Fruit fly (Drosophila melanogaster) whole organism, embryonic: ENCODE measurements around the gene CG5902.

Source experiments
- Adf1 ChIP-seq: fragments of 200-800 bp; sonication (Bioruptor generic); IDR thresholded peaks from 2 replicates; pipeline ENCODE4 v1.3.6; 2022; ENCODE audit warnings: missing biosample characterization, missing genetic modification characterization
- B-H1 ChIP-seq: fragments of 200-800 bp; sonication (Bioruptor generic); IDR thresholded peaks from 3 replicates; pipeline ENCODE4 v1.3.6; 2022; ENCODE audit warnings: missing biosample characterization, missing genetic modification characterization
- Bgb ChIP-seq: fragments of 200-800 bp; sonication (Bioruptor generic); IDR thresholded peaks from 2 replicates; pipeline ENCODE4 v1.3.6; 2022; ENCODE audit warnings: missing biosample characterization, missing genetic modification characterization; ENCODE audit not compliant: partially characterized antibody
- CG10147 ChIP-seq: fragments of 200-800 bp; sonication (Bioruptor generic); optimal IDR thresholded peaks from 2 replicates; lab custom pipeline; 2019; ENCODE audit warnings: missing biosample characterization, mild to moderate bottlenecking, missing genetic modification characterization, moderate library complexity
- CG10267 ChIP-seq: fragments of 200-800 bp; sonication (Bioruptor generic); optimal IDR thresholded peaks from 2 replicates; lab custom pipeline; 2018; ENCODE audit warnings: missing biosample characterization, mild to moderate bottlenecking, missing genetic modification characterization, moderate library complexity
- CG11247 ChIP-seq: fragments of 200-800 bp; sonication (Bioruptor generic); IDR thresholded peaks from 2 replicates; pipeline ENCODE4 v1.3.6; 2022; ENCODE audit warnings: missing biosample characterization, missing genetic modification characterization
- CG11695 ChIP-seq: fragments of 200-800 bp; sonication (Bioruptor generic); IDR thresholded peaks from 3 replicates; pipeline ENCODE4 v1.3.6; 2022; ENCODE audit warnings: missing biosample characterization, missing genetic modification characterization
- CG12071 ChIP-seq: fragments of 200-800 bp; sonication (Bioruptor generic); optimal IDR thresholded peaks from 3 replicates; lab custom pipeline; 2018; ENCODE audit warnings: missing biosample characterization, mild to moderate bottlenecking, missing genetic modification characterization
- CG16813 ChIP-seq: fragments of 200-800 bp; sonication (Bioruptor generic); IDR thresholded peaks from 3 replicates; pipeline ENCODE4 v1.3.6; 2022; ENCODE audit warnings: missing biosample characterization, missing genetic modification characterization; ENCODE audit not compliant: partially characterized antibody
- CG3847 ChIP-seq: fragments of 200-800 bp; sonication (Bioruptor generic); IDR thresholded peaks from 2 replicates; pipeline ENCODE4 v1.3.6; 2022; ENCODE audit warnings: missing biosample characterization, missing genetic modification characterization
- CG4328 ChIP-seq: fragments of 200-800 bp; sonication (Bioruptor generic); optimal IDR thresholded peaks from 3 replicates; lab custom pipeline; 2017; ENCODE audit warnings: missing biosample characterization, missing genetic modification reagents, missing genetic modification characterization
- CG4360 ChIP-seq: fragments of 200-800 bp; sonication (Bioruptor generic); IDR thresholded peaks from 2 replicates; pipeline ENCODE4 v1.3.6; 2022; ENCODE audit warnings: missing biosample characterization, missing genetic modification characterization
- CG7556 ChIP-seq: fragments of 200-800 bp; sonication (Bioruptor generic); optimal IDR thresholded peaks from 2 replicates; lab custom pipeline; 2017; ENCODE audit warnings: missing biosample characterization, mild to moderate bottlenecking, missing genetic modification characterization
- CG8290 ChIP-seq, 3 experiments: fragments of 200-800 bp; sonication (Bioruptor generic); optimal IDR thresholded peaks; 2 replicates each; lab custom pipeline; 2016 to 2019; ENCODE audit warnings: missing biosample characterization in 3 of 3, missing genetic modification characterization in 3 of 3, mild to moderate bottlenecking in 2 of 3, moderate library complexity in 1 of 3
- CG9797 ChIP-seq: fragments of 200-800 bp; sonication (Bioruptor generic); optimal IDR thresholded peaks from 3 replicates; lab custom pipeline; 2018; ENCODE audit warnings: missing biosample characterization, mild to moderate bottlenecking, missing genetic modification characterization
- CG9876 ChIP-seq: fragments of 200-800 bp; sonication (Bioruptor generic); optimal IDR thresholded peaks from 2 replicates; lab custom pipeline; 2016; ENCODE audit warnings: missing biosample characterization, missing genetic modification characterization
- Doc3 ChIP-seq: fragments of 200-800 bp; sonication (Bioruptor generic); IDR thresholded peaks from 3 replicates; pipeline ENCODE4 v1.3.6; 2022; ENCODE audit warnings: missing biosample characterization, missing genetic modification characterization; ENCODE audit not compliant: partially characterized antibody
- ERR ChIP-seq: fragments of 200-800 bp; sonication (Bioruptor generic); optimal IDR thresholded peaks from 2 replicates; lab custom pipeline; 2016; ENCODE audit warnings: missing biosample characterization, missing genetic modification characterization
- Fer2 ChIP-seq: fragments of 200-800 bp; sonication (Bioruptor generic); optimal IDR thresholded peaks from 2 replicates; lab custom pipeline; 2018; ENCODE audit warnings: missing biosample characterization, mild to moderate bottlenecking, missing genetic modification characterization, moderate library complexity
- H2.0 ChIP-seq: fragments of 200-800 bp; sonication (Bioruptor generic); IDR thresholded peaks from 2 replicates; pipeline ENCODE4 v1.3.6; 2022; ENCODE audit warnings: missing biosample characterization, missing genetic modification characterization
- Hey ChIP-seq: fragments of 200-800 bp; sonication (Bioruptor generic); optimal IDR thresholded peaks from 3 replicates; lab custom pipeline; 2018; ENCODE audit warnings: missing biosample characterization, mild to moderate bottlenecking, missing genetic modification characterization
- Lim3 ChIP-seq: fragments of 200-800 bp; sonication (Bioruptor generic); IDR thresholded peaks from 2 replicates; pipeline ENCODE4 v1.3.6; 2022; ENCODE audit warnings: missing biosample characterization, missing genetic modification characterization
- NFAT ChIP-seq: fragments of 200-800 bp; sonication (Bioruptor generic); IDR thresholded peaks from 2 replicates; pipeline ENCODE4 v1.3.6; 2022; ENCODE audit warnings: missing biosample characterization, missing genetic modification characterization
- Nf-YB ChIP-seq: fragments of 200-800 bp; sonication (Bioruptor generic); optimal IDR thresholded peaks from 3 replicates; lab custom pipeline; 2019; ENCODE audit warnings: missing biosample characterization, mild to moderate bottlenecking, missing genetic modification characterization, moderate library complexity
- Rx ChIP-seq: fragments of 200-800 bp; sonication (Bioruptor generic); IDR thresholded peaks from 2 replicates; pipeline ENCODE4 v1.3.6; 2022; ENCODE audit warnings: missing biosample characterization, missing genetic modification characterization
- Scr ChIP-seq: fragments of 200-800 bp; sonication (Bioruptor generic); IDR thresholded peaks from 2 replicates; pipeline ENCODE4 v1.3.6; 2022; ENCODE audit warnings: missing biosample characterization, missing genetic modification characterization; ENCODE audit not compliant: partially characterized antibody
- Six4 ChIP-seq: fragments of 200-800 bp; sonication (Bioruptor generic); optimal IDR thresholded peaks from 2 replicates; lab custom pipeline; 2016; ENCODE audit warnings: missing biosample characterization, missing genetic modification characterization
- Sox102F ChIP-seq: fragments of 200-800 bp; sonication (Bioruptor generic); optimal IDR thresholded peaks from 2 replicates; lab custom pipeline; 2018; ENCODE audit warnings: missing biosample characterization, mild to moderate bottlenecking, missing genetic modification characterization, moderate library complexity
- Spps ChIP-seq: fragments of 200-800 bp; sonication (Bioruptor generic); optimal IDR thresholded peaks from 2 replicates; lab custom pipeline; 2018; ENCODE audit warnings: missing biosample characterization, mild to moderate bottlenecking, missing genetic modification characterization
- Tbp ChIP-seq: fragments of >200 bp; optimal IDR thresholded peaks from 2 replicates; lab custom pipeline; 2018; ENCODE audit warnings: missing biosample characterization, missing genetic modification characterization
- Trl ChIP-seq, 3 experiments: fragments of >200 bp in 2 of 3; fragments of 200-800 bp in 1 of 3; sonication (Bioruptor generic) in 1 of 3; optimal IDR thresholded peaks; 2 replicates in 1 of 3; 3 replicates in 2 of 3; lab custom pipeline; 2016 to 2017; ENCODE audit warnings: missing biosample characterization in 1 of 3, missing genetic modification characterization in 1 of 3
- ab ChIP-seq: fragments of 200-800 bp; sonication (Bioruptor generic); optimal IDR thresholded peaks from 2 replicates; lab custom pipeline; 2016; ENCODE audit warnings: missing biosample characterization, missing genetic modification characterization
- abd-A ChIP-seq: fragments of 200-800 bp; sonication (Bioruptor generic); optimal IDR thresholded peaks from 3 replicates; lab custom pipeline; 2019; ENCODE audit warnings: missing biosample characterization, mild to moderate bottlenecking, missing genetic modification characterization, moderate library complexity
- bowl ChIP-seq: fragments of 200-800 bp; sonication (Bioruptor generic); IDR thresholded peaks from 2 replicates; pipeline ENCODE4 v1.3.6; 2022; ENCODE audit warnings: missing biosample characterization, missing genetic modification characterization
- cato ChIP-seq: fragments of 200-800 bp; sonication (Bioruptor generic); optimal IDR thresholded peaks from 2 replicates; lab custom pipeline; 2016; ENCODE audit warnings: missing biosample characterization, missing genetic modification characterization, borderline replicate concordance
- chif ChIP-seq, 2 experiments: fragments of 200-800 bp; sonication (Bioruptor generic); optimal IDR thresholded peaks; 3 replicates each; lab custom pipeline; 2016; ENCODE audit warnings: missing biosample characterization in 2 of 2, missing genetic modification characterization in 2 of 2
- dimm ChIP-seq: fragments of 200-800 bp; sonication (Bioruptor generic); IDR thresholded peaks from 2 replicates; pipeline ENCODE4 v1.3.6; 2022; ENCODE audit warnings: missing biosample characterization, missing genetic modification characterization
- ems ChIP-seq: fragments of 200-800 bp; sonication (Bioruptor generic); optimal IDR thresholded peaks from 3 replicates; lab custom pipeline; 2016; ENCODE audit warnings: missing biosample characterization, missing genetic modification characterization
- gce ChIP-seq: fragments of 200-800 bp; sonication (Bioruptor generic); IDR thresholded peaks from 3 replicates; pipeline ENCODE4 v1.3.6; 2022; ENCODE audit warnings: missing biosample characterization, missing genetic modification characterization
- kni ChIP-seq: fragments of 200-800 bp; sonication (Bioruptor generic); optimal IDR thresholded peaks from 3 replicates; lab custom pipeline; 2017; ENCODE audit warnings: mild to moderate bottlenecking, missing biosample characterization, missing genetic modification reagents, missing genetic modification characterization
- maf-S ChIP-seq: fragments of 200-800 bp; sonication (Bioruptor generic); optimal IDR thresholded peaks from 2 replicates; lab custom pipeline; 2016; ENCODE audit warnings: missing biosample characterization, missing genetic modification characterization
- mirr ChIP-seq: fragments of 200-800 bp; sonication (Bioruptor generic); optimal IDR thresholded peaks from 3 replicates; lab custom pipeline; 2018; ENCODE audit warnings: missing biosample characterization, mild to moderate bottlenecking, missing genetic modification characterization
- nau ChIP-seq: fragments of 200-800 bp; sonication (Bioruptor generic); optimal IDR thresholded peaks from 3 replicates; lab custom pipeline; 2017; ENCODE audit warnings: missing biosample characterization, mild to moderate bottlenecking, missing genetic modification characterization, missing genetic modification reagents
- p53 ChIP-seq: fragments of 200-800 bp; sonication (Bioruptor generic); optimal IDR thresholded peaks from 2 replicates; lab custom pipeline; 2016; ENCODE audit warnings: missing biosample characterization, missing genetic modification characterization
- pzg ChIP-seq: fragments of 200-800 bp; sonication (Bioruptor generic); optimal IDR thresholded peaks from 3 replicates; lab custom pipeline; 2018; ENCODE audit warnings: missing biosample characterization, mild to moderate bottlenecking, missing genetic modification characterization, moderate library complexity
- repo ChIP-seq: fragments of 200-800 bp; sonication (Bioruptor generic); optimal IDR thresholded peaks from 2 replicates; lab custom pipeline; 2016; ENCODE audit warnings: missing biosample characterization, missing genetic modification characterization
- sna ChIP-seq: fragments of 200-800 bp; sonication (Bioruptor generic); IDR thresholded peaks from 2 replicates; pipeline ENCODE4 v1.3.6; 2022; ENCODE audit warnings: missing biosample characterization, missing genetic modification characterization; ENCODE audit not compliant: partially characterized antibody
- stwl ChIP-seq: fragments of 200-800 bp; sonication (Bioruptor generic); optimal IDR thresholded peaks from 3 replicates; lab custom pipeline; 2018; ENCODE audit warnings: missing biosample characterization, mild to moderate bottlenecking, missing genetic modification characterization, moderate library complexity
- tll ChIP-seq, 2 experiments: fragments of 200-800 bp in 1 of 2; fragments of >200 bp in 1 of 2; sonication (Bioruptor generic) in 1 of 2; optimal IDR thresholded peaks; 2 replicates each; lab custom pipeline; 2017 to 2019; ENCODE audit warnings: missing biosample characterization in 2 of 2, missing genetic modification characterization in 2 of 2, mild to moderate bottlenecking in 1 of 2, moderate library complexity in 1 of 2
- z ChIP-seq: fragments of 200-800 bp; sonication (Bioruptor generic); IDR thresholded peaks from 3 replicates; pipeline ENCODE4 v1.3.6; 2022; ENCODE audit warnings: missing biosample characterization, missing genetic modification characterization

Gene CG5902

dm6 chr3R:23960865-23961264 is 25.6 kb upstream of the CG5902 start:
- peak; percentile 99 for TF ChIP-seq stwl
- no peak for TF ChIP-seq CG4360
- no peak for TF ChIP-seq CG9876
- TF ChIP-seq Lim3 (GFP tag; lab: Robert Waterston, UW), result no peak
- peak; percentile 39; the same call in 1 of the 3 replicates for TF ChIP-seq CG16813 (GFP tag; lab: Robert Waterston, UW)
- peak; percentile 47 for TF ChIP-seq CG10267 (tag; lab: Kevin White, UChicago)
- TF ChIP-seq p53, result no peak
- TF ChIP-seq CG11247 (GFP tag; lab: Robert Waterston, UW), result no peak
- no peak for TF ChIP-seq Tbp (GFP tag; lab: Kevin White, UChicago)
- TF ChIP-seq nau (GFP tag; lab: Kevin White, UChicago), result no peak
- TF ChIP-seq chif (GFP tag; optimal IDR thresholded peaks at IDR 0.05; lab: Kevin White, UChicago), result no peak
- TF ChIP-seq CG7556 (GFP tag; lab: Kevin White, UChicago), result no peak
- no peak for TF ChIP-seq CG4328 (GFP tag; lab: Kevin White, UChicago)
- TF ChIP-seq gce, result 0 out of 3 replicates have a peak, but pooled peaks have one; percentile 8
- TF ChIP-seq CG10147 (GFP tag; lab: Kevin White, UChicago), result no peak
- TF ChIP-seq dimm, result no peak
- 0 out of 3 replicates have a peak, but pooled peaks have one; percentile 13 for TF ChIP-seq Doc3 (GFP tag; lab: Robert Waterston, UW)
- no peak for TF ChIP-seq CG11695 (GFP tag; lab: Robert Waterston, UW)
- 0 out of 2 replicates have a peak, but pooled peaks have one; percentile 17 for TF ChIP-seq Scr (GFP tag; lab: Robert Waterston, UW)
- no peak for TF ChIP-seq repo
- peak; percentile 36 for TF ChIP-seq CG8290 (GFP tag; optimal IDR thresholded peaks at IDR 0.05; lab: Kevin White, UChicago)
- TF ChIP-seq CG8290 (tag; optimal IDR thresholded peaks at IDR 0.05; lab: Kevin White, UChicago), result no peak
- TF ChIP-seq ERR (GFP tag; lab: Kevin White, UChicago), result no peak

dm6 chr3R:23962781-23963222 is 23.6 kb upstream of the CG5902 start, which contains the start of gene CG31140:
TSS of gene CG31140 (plus strand) at chr3R:23963180.
- TF ChIP-seq abd-A (tag; lab: Kevin White, UChicago), result peak; percentile 85
- TF ChIP-seq sna, result 0 out of 2 replicates have a peak, but pooled peaks have one; percentile 13
- no peak for TF ChIP-seq NFAT
- TF ChIP-seq Hey, result no peak
- no peak for TF ChIP-seq bowl (GFP tag; lab: Robert Waterston, UW)
- no peak for TF ChIP-seq H2.0 (GFP tag; lab: Robert Waterston, UW)
- TF ChIP-seq Rx, result no peak
- no peak for TF ChIP-seq B-H1 (GFP tag; lab: Robert Waterston, UW)
- no peak for TF ChIP-seq ems (GFP tag; lab: Kevin White, UChicago)
- peak; percentile 63 for TF ChIP-seq CG12071
- no peak for TF ChIP-seq Six4
- TF ChIP-seq CG3847 (GFP tag; lab: Robert Waterston, UW), result no peak
- TF ChIP-seq Bgb, result peak; percentile 30; the same call in 1 of the 2 replicates
- TF ChIP-seq Sox102F (GFP tag; lab: Kevin White, UChicago), result no peak
- no peak for TF ChIP-seq maf-S (GFP tag; lab: Kevin White, UChicago)
- TF ChIP-seq Adf1 (GFP tag; lab: Robert Waterston, UW), result peak; percentile 91
- TF ChIP-seq Fer2 (tag; lab: Kevin White, UChicago), result no peak
- no peak for TF ChIP-seq CG9797 (GFP tag; lab: Kevin White, UChicago)
- no peak for TF ChIP-seq kni
- no peak for TF ChIP-seq Spps (tag; lab: Kevin White, UChicago)
- TF ChIP-seq pzg, result peak; percentile 43
- no peak for TF ChIP-seq Nf-YB
- TF ChIP-seq CG4328 (GFP tag; lab: Kevin White, UChicago), result peak; percentile 25
- TF ChIP-seq z (GFP tag; lab: Robert Waterston, UW), result no peak
- TF ChIP-seq mirr (GFP tag; lab: Kevin White, UChicago), result peak; percentile 38
- no peak for TF ChIP-seq cato (GFP tag; lab: Kevin White, UChicago)
- TF ChIP-seq ab, result no peak
- TF ChIP-seq Trl (optimal IDR thresholded peaks at IDR 0.05; lab: Kevin White, UChicago), result peak; percentile 71 to 76
- TF ChIP-seq Trl (GFP tag; optimal IDR thresholded peaks at IDR 0.05; lab: Kevin White, UChicago), result peak; percentile 13
- TF ChIP-seq tll (GFP tag; optimal IDR thresholded peaks at IDR 0.05; lab: Kevin White, UChicago), result no peak
